Fruit fly (Drosophila melanogaster) whole organism, embryonic: ENCODE results near the gene CG3036.

ENCODE experiments used
- BEAF-32 ChIP-seq: fragments of 200-800 bp; sonication (Bioruptor generic); optimal IDR thresholded peaks from 3 replicates; lab custom pipeline; 2017; ENCODE audit warnings: missing biosample characterization, missing genetic modification characterization, mild to moderate bottlenecking, moderate library complexity, missing genetic modification reagents
- Blimp-1 ChIP-seq: fragments of 200-800 bp; sonication (Bioruptor generic); optimal IDR thresholded peaks from 3 replicates; lab custom pipeline; 2018; ENCODE audit warnings: missing biosample characterization, missing genetic modification characterization, mild to moderate bottlenecking, moderate library complexity, missing genetic modification reagents
- CG11247 ChIP-seq: fragments of 200-800 bp; sonication (Bioruptor generic); IDR thresholded peaks from 2 replicates; pipeline ENCODE4 v1.3.6; 2022; ENCODE audit warnings: missing biosample characterization, missing genetic modification characterization
- CG12104 ChIP-seq: fragments of 200-800 bp; sonication (Bioruptor generic); optimal IDR thresholded peaks from 3 replicates; lab custom pipeline; 2016; ENCODE audit warnings: missing biosample characterization, missing genetic modification characterization
- CG14050 ChIP-seq: fragments of 200-800 bp; sonication (Bioruptor generic); IDR thresholded peaks from 3 replicates; pipeline ENCODE4 v1.3.6; 2022; ENCODE audit warnings: missing biosample characterization, missing genetic modification characterization
- CG1529 ChIP-seq: fragments of 200-800 bp; sonication (Bioruptor generic); optimal IDR thresholded peaks from 3 replicates; lab custom pipeline; 2018; ENCODE audit warnings: missing biosample characterization, missing genetic modification characterization
- CG15514 ChIP-seq: fragments of 200-800 bp; sonication (Bioruptor generic); optimal IDR thresholded peaks from 3 replicates; lab custom pipeline; 2017; ENCODE audit warnings: missing biosample characterization, missing genetic modification characterization, mild to moderate bottlenecking, moderate library complexity, missing genetic modification reagents
- CG17328 ChIP-seq: fragments of 200-800 bp; sonication (Bioruptor generic); IDR thresholded peaks from 2 replicates; pipeline ENCODE4 v1.3.6; 2022; ENCODE audit warnings: missing biosample characterization, missing genetic modification characterization
- CG17359 ChIP-seq: fragments of 200-800 bp; sonication (Bioruptor generic); optimal IDR thresholded peaks from 3 replicates; lab custom pipeline; 2018; ENCODE audit warnings: missing biosample characterization, mild to moderate bottlenecking, missing genetic modification characterization, moderate library complexity
- CG17612 ChIP-seq: fragments of 200-800 bp; sonication (Bioruptor generic); IDR thresholded peaks from 2 replicates; pipeline ENCODE4 v1.3.6; 2022; ENCODE audit warnings: missing biosample characterization, missing genetic modification characterization
- CG17802 ChIP-seq: fragments of 200-800 bp; sonication (Bioruptor generic); optimal IDR thresholded peaks from 2 replicates; lab custom pipeline; 2018; ENCODE audit warnings: missing biosample characterization, mild to moderate bottlenecking, missing genetic modification characterization, moderate library complexity
- CG2875 ChIP-seq: fragments of 200-800 bp; sonication (Bioruptor generic); optimal IDR thresholded peaks from 2 replicates; lab custom pipeline; 2017; ENCODE audit warnings: missing biosample characterization, mild to moderate bottlenecking, missing genetic modification characterization, missing genetic modification reagents
- CG32532 ChIP-seq: fragments of 200-800 bp; sonication (Bioruptor generic); IDR thresholded peaks from 2 replicates; pipeline ENCODE4 v1.3.6; 2022; ENCODE audit warnings: missing biosample characterization, missing genetic modification characterization
- CG3281 ChIP-seq: fragments of 200-800 bp; sonication (Bioruptor generic); optimal IDR thresholded peaks from 3 replicates; lab custom pipeline; 2017; ENCODE audit warnings: missing biosample characterization, mild to moderate bottlenecking, missing genetic modification characterization
- CG4360 ChIP-seq: fragments of 200-800 bp; sonication (Bioruptor generic); IDR thresholded peaks from 2 replicates; pipeline ENCODE4 v1.3.6; 2022; ENCODE audit warnings: missing biosample characterization, missing genetic modification characterization
- CG5180 ChIP-seq: fragments of 200-800 bp; sonication (Bioruptor generic); optimal IDR thresholded peaks from 3 replicates; lab custom pipeline; 2017; ENCODE audit warnings: missing biosample characterization, missing genetic modification characterization, mild to moderate bottlenecking, moderate library complexity, missing genetic modification reagents
- CG6689 ChIP-seq: fragments of 200-800 bp; sonication (Bioruptor generic); IDR thresholded peaks from 2 replicates; pipeline ENCODE4 v1.3.6; 2022; ENCODE audit warnings: missing biosample characterization, missing genetic modification characterization
- CG8281 ChIP-seq: fragments of 200-800 bp; sonication (Bioruptor generic); optimal IDR thresholded peaks from 2 replicates; lab custom pipeline; 2018; ENCODE audit warnings: missing biosample characterization, mild to moderate bottlenecking, missing genetic modification characterization, moderate library complexity
- CG8359 ChIP-seq: fragments of 200-800 bp; sonication (Bioruptor generic); optimal IDR thresholded peaks from 2 replicates; lab custom pipeline; 2017; ENCODE audit warnings: missing biosample characterization, mild to moderate bottlenecking, missing genetic modification characterization, borderline replicate concordance
- CG8478 ChIP-seq: fragments of >200 bp; optimal IDR thresholded peaks from 2 replicates; lab custom pipeline; 2018
- CG8765 ChIP-seq: fragments of 200-800 bp; sonication (Bioruptor generic); IDR thresholded peaks from 2 replicates; pipeline ENCODE4 v1.3.6; 2022; ENCODE audit warnings: missing biosample characterization, missing genetic modification characterization
- CG9215 ChIP-seq: fragments of 200-800 bp; sonication (Bioruptor generic); IDR thresholded peaks from 2 replicates; pipeline ENCODE4 v1.3.6; 2022; ENCODE audit warnings: missing biosample characterization, missing genetic modification characterization
- Ets65A ChIP-seq: fragments of 200-800 bp; sonication (Bioruptor generic); peaks from one replicate; lab custom pipeline; 2016; ENCODE audit warnings: missing biosample characterization, missing genetic modification characterization
- HHEX ChIP-seq: fragments of 200-800 bp; sonication (Bioruptor generic); optimal IDR thresholded peaks from 3 replicates; lab custom pipeline; 2017; ENCODE audit warnings: missing biosample characterization, mild to moderate bottlenecking, missing genetic modification characterization, missing genetic modification reagents
- Hr39 ChIP-seq: fragments of >200 bp; optimal IDR thresholded peaks from 2 replicates; lab custom pipeline; 2017
- Med ChIP-seq: fragments of 200-800 bp; sonication (Bioruptor generic); peaks from one replicate; lab custom pipeline; 2016; ENCODE audit warnings: missing biosample characterization, missing genetic modification characterization, mild to moderate bottlenecking, inconsistent platforms, moderate library complexity
- Mrtf ChIP-seq: fragments of 200-800 bp; sonication (Bioruptor generic); IDR thresholded peaks from 3 replicates; pipeline ENCODE4 v1.3.6; 2022; ENCODE audit warnings: missing biosample characterization, missing genetic modification characterization
- NC2α ChIP-seq: fragments of 200-800 bp; sonication (Bioruptor generic); optimal IDR thresholded peaks from 2 replicates; lab custom pipeline; 2016; ENCODE audit warnings: missing biosample characterization, missing genetic modification characterization
- Sox102F ChIP-seq: fragments of 200-800 bp; sonication (Bioruptor generic); optimal IDR thresholded peaks from 2 replicates; lab custom pipeline; 2018; ENCODE audit warnings: missing biosample characterization, mild to moderate bottlenecking, missing genetic modification characterization, moderate library complexity
- gcm2 ChIP-seq: fragments of 200-800 bp; sonication (Bioruptor generic); optimal IDR thresholded peaks from 2 replicates; lab custom pipeline; 2016; ENCODE audit warnings: missing biosample characterization, missing genetic modification characterization
- grau ChIP-seq: fragments of 200-800 bp; optimal IDR thresholded peaks from 3 replicates; lab custom pipeline; 2019; ENCODE audit warnings: missing biosample characterization, mild to moderate bottlenecking, missing genetic modification characterization, moderate library complexity
- klu ChIP-seq: fragments of 200-800 bp; sonication (Bioruptor generic); IDR thresholded peaks from 2 replicates; pipeline ENCODE4 v1.3.6; 2022; ENCODE audit warnings: missing biosample characterization, missing genetic modification characterization
- kni ChIP-seq: fragments of 200-800 bp; sonication (Bioruptor generic); optimal IDR thresholded peaks from 3 replicates; lab custom pipeline; 2017; ENCODE audit warnings: mild to moderate bottlenecking, missing biosample characterization, missing genetic modification reagents, missing genetic modification characterization
- onecut ChIP-seq: fragments of 200-800 bp; sonication (Bioruptor generic); IDR thresholded peaks from 2 replicates; pipeline ENCODE4 v1.3.6; 2022; ENCODE audit warnings: missing biosample characterization, missing genetic modification characterization
- sens ChIP-seq: fragments of 200-800 bp; sonication (Bioruptor generic); peaks from one replicate; lab custom pipeline; 2016; ENCODE audit warnings: missing biosample characterization, missing genetic modification characterization
- stc ChIP-seq: fragments of 200-800 bp; sonication (Bioruptor generic); IDR thresholded peaks from 2 replicates; pipeline ENCODE4 v1.3.6; 2022; ENCODE audit warnings: missing biosample characterization, missing genetic modification characterization
- tll ChIP-seq, 2 experiments: fragments of 200-800 bp in 1 of 2; fragments of >200 bp in 1 of 2; sonication (Bioruptor generic) in 1 of 2; optimal IDR thresholded peaks; 2 replicates each; lab custom pipeline; 2017 to 2019; ENCODE audit warnings: missing biosample characterization in 2 of 2, missing genetic modification characterization in 2 of 2, mild to moderate bottlenecking in 1 of 2, moderate library complexity in 1 of 2
- twi ChIP-seq: fragments of 200-800 bp; optimal IDR thresholded peaks from 2 replicates; lab custom pipeline; 2019; ENCODE audit warnings: missing biosample characterization, mild to moderate bottlenecking, missing genetic modification characterization, moderate library complexity
- wek ChIP-seq: fragments of 200-800 bp; sonication (Bioruptor generic); optimal IDR thresholded peaks from 3 replicates; lab custom pipeline; 2018; ENCODE audit warnings: missing biosample characterization, mild to moderate bottlenecking, missing genetic modification characterization, moderate library complexity
- zen ChIP-seq: fragments of 200-800 bp; sonication (Bioruptor generic); optimal IDR thresholded peaks from 3 replicates; lab custom pipeline; 2018; ENCODE audit warnings: missing biosample characterization, mild to moderate bottlenecking, missing genetic modification characterization, moderate library complexity

The CG3036 gene

DNA sequence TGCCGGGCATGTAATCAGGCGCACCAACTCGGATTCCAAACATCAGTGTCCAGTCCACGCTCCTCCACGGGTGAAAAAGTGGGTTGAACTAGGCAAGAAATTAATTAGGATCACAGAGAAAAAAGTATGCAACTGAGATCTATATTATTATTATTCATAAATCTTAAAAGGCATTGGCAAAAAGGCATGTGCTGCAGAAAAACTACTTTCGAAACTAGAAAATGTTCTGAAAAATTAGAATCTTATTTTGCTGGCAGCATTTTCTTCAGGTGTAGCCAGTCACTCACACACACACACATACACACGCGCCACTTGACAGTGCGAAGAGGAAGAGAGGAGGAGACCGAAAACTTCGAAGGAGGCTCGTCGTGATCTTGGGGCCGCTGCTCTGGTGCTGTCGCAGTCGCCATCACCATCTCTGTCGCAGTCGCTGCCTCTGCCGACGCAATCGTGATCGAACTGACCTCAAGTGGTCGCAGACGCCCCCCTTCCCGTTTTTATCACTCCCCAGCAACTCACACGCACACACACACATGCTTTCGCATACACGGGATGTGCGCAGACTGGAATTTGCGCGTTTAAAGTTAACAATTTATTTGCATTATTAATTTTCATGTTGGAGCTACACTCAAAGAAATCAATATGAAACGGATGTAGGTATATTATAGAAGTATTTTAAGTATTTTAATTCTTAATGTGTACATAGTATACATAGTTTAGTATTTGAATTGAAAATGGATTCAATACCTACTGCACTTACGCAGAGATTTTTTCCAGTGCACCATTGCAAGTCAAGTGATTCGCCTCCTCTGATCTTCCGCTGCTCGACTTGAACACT is 4.3 kb upstream of the CG3036 start (continued):
- TF ChIP-seq CG32532 (GFP tag; lab: Robert Waterston, UW), result peak; percentile 79
- TF ChIP-seq CG8478, result no peak
- peak; percentile 69 for TF ChIP-seq CG17328 (GFP tag; lab: Robert Waterston, UW)
- TF ChIP-seq CG17612 (GFP tag; lab: Robert Waterston, UW), result peak; percentile 61
- TF ChIP-seq CG4360 (GFP tag; lab: Robert Waterston, UW), result no peak
- TF ChIP-seq CG17359 (tag; lab: Kevin White, UChicago), result peak; percentile 63
- 0 out of 2 replicates have a peak, but pooled peaks have one; percentile 42 for TF ChIP-seq CG8765 (GFP tag; lab: Robert Waterston, UW)
- TF ChIP-seq CG8359 (GFP tag; lab: Kevin White, UChicago), result no peak
- TF ChIP-seq kni (GFP tag; lab: Kevin White, UChicago), result no peak
- TF ChIP-seq BEAF-32 (GFP tag; lab: Kevin White, UChicago), result no peak
- no peak for TF ChIP-seq CG12104 (GFP tag; lab: Kevin White, UChicago)
- peak; percentile 71 for TF ChIP-seq CG6689 (GFP tag; lab: Robert Waterston, UW)
- peak; percentile 80 for TF ChIP-seq stc (GFP tag; lab: Robert Waterston, UW)
- TF ChIP-seq CG5180, result peak; percentile 10
- TF ChIP-seq Sox102F, result peak; percentile 71
- TF ChIP-seq CG8281, result no peak
- TF ChIP-seq Blimp-1 (GFP tag; lab: Kevin White, UChicago), result peak; percentile 19
- no peak for TF ChIP-seq onecut (GFP tag; lab: Robert Waterston, UW)
- no peak for TF ChIP-seq wek (GFP tag; lab: Kevin White, UChicago)
- peak; percentile 71 for TF ChIP-seq Med (GFP tag; lab: Kevin White, UChicago)
- peak; percentile 52 for TF ChIP-seq CG3281 (GFP tag; lab: Kevin White, UChicago)
- peak; percentile 39; the same call in 2 of the 3 replicates for TF ChIP-seq CG14050
- TF ChIP-seq NC2α (GFP tag; lab: Kevin White, UChicago), result peak; percentile 8
- peak; percentile 63 for TF ChIP-seq CG11247 (GFP tag; lab: Robert Waterston, UW)
- TF ChIP-seq CG17802 (tag; lab: Kevin White, UChicago), result peak; percentile 22
- peak; percentile 59; the same call in 2 of the 3 replicates for TF ChIP-seq Mrtf (GFP tag; lab: Robert Waterston, UW)
- TF ChIP-seq CG2875 (GFP tag; lab: Kevin White, UChicago), result peak; percentile 21
- TF ChIP-seq CG15514 (GFP tag; lab: Kevin White, UChicago), result peak; percentile 15
- no peak for TF ChIP-seq gcm2 (GFP tag; lab: Kevin White, UChicago)
- peak; percentile 43 for TF ChIP-seq CG9215 (GFP tag; lab: Robert Waterston, UW)
- TF ChIP-seq CG1529, result peak; percentile 15
- TF ChIP-seq HHEX (GFP tag; lab: Kevin White, UChicago), result peak; percentile 4
- TF ChIP-seq, all 482 proteins: peak for 257

DNA sequence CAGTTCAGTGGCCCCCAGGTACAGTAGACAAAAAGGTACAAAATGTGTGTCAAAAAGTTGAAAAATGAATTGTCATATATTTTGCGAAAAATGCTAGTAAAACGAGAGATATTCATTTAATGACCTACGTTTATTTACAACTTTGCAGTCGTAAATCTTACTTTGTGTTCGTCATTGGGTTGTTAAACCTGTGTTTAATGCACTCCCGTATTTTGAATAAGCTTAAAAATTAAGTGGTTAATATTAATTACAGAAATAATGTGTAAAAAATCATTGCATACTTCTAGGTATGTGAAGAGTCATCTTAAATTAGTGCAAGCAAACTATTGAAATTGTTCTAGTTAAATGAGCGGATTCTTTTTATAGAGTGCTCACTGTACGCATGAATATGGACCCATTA is 3.4 kb upstream of the CG3036 start:
- TF ChIP-seq grau (tag; lab: Kevin White, UChicago) (peak; percentile 52), sens (GFP tag; lab: Kevin White, UChicago) (peak; percentile 20), Med (GFP tag; lab: Kevin White, UChicago) (peak; percentile 56), klu (GFP tag; lab: Robert Waterston, UW) (no peak)

DNA sequence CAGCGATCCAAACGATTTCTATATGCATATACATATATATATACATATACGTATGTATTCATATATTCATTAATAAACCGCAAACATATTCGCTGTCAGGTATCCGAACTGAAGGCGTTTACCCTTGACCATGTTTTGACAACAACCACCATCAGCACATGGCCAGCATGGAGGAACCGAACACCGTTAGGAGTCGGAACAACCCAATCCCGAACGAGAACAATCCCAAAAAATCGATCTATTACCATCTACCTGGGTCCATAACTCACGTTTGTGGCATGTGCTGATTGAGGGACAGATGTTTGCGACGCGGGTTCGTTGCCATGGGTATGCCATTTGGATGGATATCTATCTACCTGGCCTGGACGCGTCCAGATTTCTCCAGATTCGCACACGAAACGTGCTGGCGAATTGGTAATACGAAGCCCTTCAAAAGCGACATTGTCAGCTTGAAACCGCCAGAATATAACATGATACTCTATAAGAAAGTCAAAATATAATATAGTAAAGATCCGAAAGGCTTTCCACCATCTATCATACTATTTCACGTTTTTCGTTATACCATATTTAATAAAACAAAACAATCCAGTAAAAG is 2.4 kb upstream of the CG3036 start, which contains the start of gene CG15625:
TSS of gene CG15625 (plus strand) at position 545 of the 595 bp plus-strand sequence.
- TF ChIP-seq twi (tag; lab: Kevin White, UChicago) (peak; percentile 90), zen (tag; lab: Kevin White, UChicago) (peak; percentile 52), tll (GFP tag; optimal IDR thresholded peaks at IDR 0.05; lab: Kevin White, UChicago) (peak in 1 of 2 experiments; percentile 42), Hr39 (lab: Kevin White, UChicago) (no peak), Ets65A (GFP tag; lab: Kevin White, UChicago) (peak; percentile 13)
- TF ChIP-seq, all 482 proteins: peak for 4
